Worm (Caenorhabditis elegans): Measurements from ENCODE around the gene aipl-1.

Gene aipl-1

DNA sequence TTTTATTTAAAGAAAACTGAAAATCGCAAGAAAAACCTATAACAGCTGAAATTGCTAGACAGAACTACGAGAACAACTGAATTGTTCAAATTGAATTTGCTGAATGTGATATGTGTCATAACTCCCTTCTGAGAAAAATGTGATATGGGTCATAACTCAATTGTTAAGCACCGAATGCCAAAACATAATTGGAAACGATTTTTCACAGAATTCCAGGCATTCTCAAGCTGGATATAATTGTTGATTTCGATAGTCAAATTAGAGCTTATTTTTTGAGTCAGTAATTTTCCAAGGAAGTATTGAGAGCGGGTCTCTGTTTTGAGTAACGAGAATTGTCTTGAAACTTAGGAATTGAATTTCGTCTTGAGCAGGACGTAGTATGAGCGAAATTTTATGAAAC lies 45.3 kb upstream of the aipl-1 start:
- TF ChIP-seq nhr-47 (tag; optimal IDR thresholded peaks at IDR 0.05) (peak; percentile 62), unc-130 (tag; optimal IDR thresholded peaks at IDR 0.05) (no peak), efl-3 (GFP tag; optimal IDR thresholded peaks at IDR 0.05) (no peak), skn-1 (tag; optimal IDR thresholded peaks at IDR 0.05) (no peak), dsc-1 (tag; optimal IDR thresholded peaks at IDR 0.05) (no peak), fkh-8 (tag; optimal IDR thresholded peaks at IDR 0.05) (peak; percentile 58), aha-1 (tag; optimal IDR thresholded peaks at IDR 0.05) (no peak), hlh-4 (tag; optimal IDR thresholded peaks at IDR 0.05) (peak; percentile 54), ets-5 (GFP tag; IDR thresholded peaks at IDR 0.05) (no peak), efl-1 (optimal IDR thresholded peaks at IDR 0.05) (no peak), efl-1 (GFP tag; optimal IDR thresholded peaks at IDR 0.05 in 1 of 2) (no peak), aly-2 (tag; optimal IDR thresholded peaks at IDR 0.05) (no peak), vab-15 (tag; optimal IDR thresholded peaks at IDR 0.05) (no peak), fos-1 (tag; optimal IDR thresholded peaks at IDR 0.05) (no peak), nhr-71 (tag; optimal IDR thresholded peaks at IDR 0.05) (peak; percentile 59), nhr-11 (tag; optimal IDR thresholded peaks at IDR 0.05) (peak; percentile 13)

DNA sequence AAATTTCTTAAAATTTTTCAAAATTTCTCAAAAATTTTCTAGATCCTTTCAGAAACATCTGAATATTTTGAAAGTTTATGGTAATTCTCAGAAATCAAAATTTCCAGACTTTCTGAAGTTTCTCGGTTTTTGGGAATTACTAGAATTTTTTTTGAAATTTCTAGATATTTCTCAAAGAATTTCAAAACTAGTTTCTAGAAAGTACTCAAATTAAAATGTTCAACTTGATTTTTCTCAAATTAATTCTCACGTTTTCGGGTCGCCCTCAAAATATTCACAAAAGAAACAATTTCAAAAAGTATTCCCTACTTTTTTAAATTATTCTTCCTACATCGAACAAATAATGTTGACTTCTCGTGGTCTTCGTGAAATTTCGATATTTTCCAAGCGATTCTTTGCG lies 43.2 kb upstream of the aipl-1 start, which contains the start of gene T09F5.10:
T09F5.10 (plus strand) TSS at position 301 of the 400 bp plus-strand sequence.
- no peak for TF ChIP-seq rnt-1 (tag; optimal IDR thresholded peaks at IDR 0.05)

DNA sequence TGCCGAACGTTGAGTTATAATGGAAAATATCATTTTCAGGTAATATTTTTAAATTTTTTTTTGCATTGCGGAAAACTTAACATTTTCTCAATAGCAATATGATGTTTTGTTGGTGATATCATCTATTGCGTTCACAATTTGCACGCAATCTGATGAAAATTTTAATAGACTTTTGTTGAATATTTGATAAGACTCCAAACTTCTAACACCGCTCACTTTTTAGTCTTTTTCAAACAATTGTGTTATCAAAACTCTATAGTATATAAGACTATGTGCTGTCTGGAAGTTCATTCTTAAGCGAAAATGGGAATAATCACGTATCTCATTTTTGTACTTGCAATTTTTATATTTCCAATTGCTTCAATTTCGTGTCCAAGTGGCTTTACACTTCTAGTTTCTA lies 38.9 kb upstream of the aipl-1 start, which contains the start of gene clec-47:
clec-47 (plus strand) TSS at position 301 of the 400 bp plus-strand sequence.
- TF ChIP-seq nhr-76 (tag; optimal IDR thresholded peaks at IDR 0.05): no peak
- no peak for TF ChIP-seq pag-3 (tag; optimal IDR thresholded peaks at IDR 0.05; ENCODE audit: borderline replicate concordance, insufficient read depth)
- no peak for TF ChIP-seq sup-37 (GFP tag; optimal IDR thresholded peaks at IDR 0.05)
- TF ChIP-seq rnt-1 (tag; optimal IDR thresholded peaks at IDR 0.05): no peak
- no peak for TF ChIP-seq fkh-10 (GFP tag; optimal IDR thresholded peaks at IDR 0.05)
- no peak for TF ChIP-seq unc-86 (tag; optimal IDR thresholded peaks at IDR 0.05)
- no peak for TF ChIP-seq mdl-1 (tag; optimal IDR thresholded peaks at IDR 0.05)
- no peak for TF ChIP-seq nhr-77 (tag; optimal IDR thresholded peaks at IDR 0.05)
- no peak for TF ChIP-seq mef-2 (tag; optimal IDR thresholded peaks at IDR 0.05)
- no peak for TF ChIP-seq ztf-4 (tag; optimal IDR thresholded peaks at IDR 0.05)
- no peak for TF ChIP-seq unc-130 (tag; optimal IDR thresholded peaks at IDR 0.05)
- TF ChIP-seq hlh-4 (tag; optimal IDR thresholded peaks at IDR 0.05): no peak
- TF ChIP-seq fkh-8 (tag; optimal IDR thresholded peaks at IDR 0.05): no peak
- TF ChIP-seq tlp-1 (tag; optimal IDR thresholded peaks at IDR 0.05): no peak
- TF ChIP-seq C04F5.9 (tag; optimal IDR thresholded peaks at IDR 0.05): no peak
- TF ChIP-seq ama-1 (optimal IDR thresholded peaks at IDR 0.05): no peak
- no peak for TF ChIP-seq snu-23 (GFP tag; optimal IDR thresholded peaks at IDR 0.05)
- TF ChIP-seq lsy-2 (tag; optimal IDR thresholded peaks at IDR 0.05): no peak
- no peak for TF ChIP-seq lin-13 (GFP tag; optimal IDR thresholded peaks at IDR 0.05)

DNA sequence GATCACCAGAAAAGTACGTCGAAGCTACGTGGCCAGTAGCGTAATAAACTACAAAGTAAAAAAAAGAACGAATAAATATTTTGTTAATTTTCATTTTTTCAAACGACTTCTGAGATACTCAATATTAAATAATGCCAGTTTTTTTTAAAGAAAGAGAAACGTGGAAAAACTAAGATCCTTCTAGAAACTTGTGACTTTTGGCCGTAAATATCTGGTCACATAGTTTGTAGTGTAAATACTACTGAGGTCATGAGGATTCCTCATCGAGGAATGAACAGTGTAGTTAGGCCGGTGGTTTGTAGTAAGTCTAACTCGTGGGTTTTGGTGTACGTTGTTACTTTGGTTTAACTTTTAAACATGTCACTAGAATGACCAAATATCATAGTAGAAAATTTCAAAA lies 31.4 kb upstream of the aipl-1 start:
- TF ChIP-seq nhr-20 (tag; optimal IDR thresholded peaks at IDR 0.05) (peak; percentile 81), lin-35 (GFP tag; optimal IDR thresholded peaks at IDR 0.05) (peak in 1 of 2 experiments; percentile 24), snu-23 (GFP tag; optimal IDR thresholded peaks at IDR 0.05) (peak; percentile 28), nhr-85 (tag) (peak; percentile 65)

DNA sequence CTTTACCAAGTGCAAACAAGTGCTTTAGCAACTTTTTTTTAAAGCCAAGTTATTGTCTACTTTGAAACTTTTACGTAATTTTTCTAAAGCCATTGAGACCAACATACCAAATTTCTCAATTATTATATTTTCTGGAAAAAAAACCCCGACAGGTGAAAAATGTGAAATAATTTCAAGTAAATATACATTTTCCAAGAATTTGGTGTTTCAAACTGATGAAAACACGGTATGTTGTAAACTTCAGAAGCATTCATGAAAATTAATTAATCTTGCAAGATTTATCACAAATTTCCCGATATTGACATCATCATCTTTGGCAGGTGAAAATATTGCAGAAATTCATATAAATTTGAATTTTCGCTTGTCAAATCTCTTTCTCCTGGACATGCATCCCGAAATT lies 26.1 kb upstream of the aipl-1 start, which contains the start of gene srz-11:
srz-11 (plus strand) TSS at position 386 of the 400 bp plus-strand sequence.
- TF ChIP-seq nhr-47 (tag; optimal IDR thresholded peaks at IDR 0.05): peak; percentile 10
- TF ChIP-seq fkh-8 (tag; optimal IDR thresholded peaks at IDR 0.05): peak; percentile 24
- no peak for TF ChIP-seq nhr-237 (tag; optimal IDR thresholded peaks at IDR 0.05)
- TF ChIP-seq vab-15 (tag; optimal IDR thresholded peaks at IDR 0.05): no peak
- no peak for TF ChIP-seq lin-39 (tag; optimal IDR thresholded peaks at IDR 0.05)
- TF ChIP-seq ama-1 (optimal IDR thresholded peaks at IDR 0.05): no peak
- TF ChIP-seq nhr-90 (tag; optimal IDR thresholded peaks at IDR 0.05; ENCODE audit: poor library complexity): no peak
- no peak for TF ChIP-seq mef-2 (tag; optimal IDR thresholded peaks at IDR 0.05)
- TF ChIP-seq hlh-4 (tag; optimal IDR thresholded peaks at IDR 0.05): peak; percentile 100
